Worm (Caenorhabditis elegans) whole organism, L4/young adult: ENCODE data around the gene glna-2.

Source experiments
- W03F9.2 ChIP-seq: fragments of 150-350 bp; optimal IDR thresholded peaks from 2 replicates; lab custom pipeline; 2014; ENCODE audit warnings: missing biosample characterization, missing genetic modification characterization
- dao-5 ChIP-seq: sonication (generic microtip); optimal IDR thresholded peaks from 2 replicates; lab custom pipeline; 2016; ENCODE audit warnings: missing genotype, missing genetic modification characterization, moderate library complexity, missing compliant biosample characterization
- him-1 ChIP-seq: sonication (generic microtip); optimal IDR thresholded peaks from 2 replicates; lab custom pipeline; 2016; ENCODE audit warnings: missing genotype, missing genetic modification reagents, missing genetic modification characterization, missing compliant biosample characterization

Gene glna-2

DNA sequence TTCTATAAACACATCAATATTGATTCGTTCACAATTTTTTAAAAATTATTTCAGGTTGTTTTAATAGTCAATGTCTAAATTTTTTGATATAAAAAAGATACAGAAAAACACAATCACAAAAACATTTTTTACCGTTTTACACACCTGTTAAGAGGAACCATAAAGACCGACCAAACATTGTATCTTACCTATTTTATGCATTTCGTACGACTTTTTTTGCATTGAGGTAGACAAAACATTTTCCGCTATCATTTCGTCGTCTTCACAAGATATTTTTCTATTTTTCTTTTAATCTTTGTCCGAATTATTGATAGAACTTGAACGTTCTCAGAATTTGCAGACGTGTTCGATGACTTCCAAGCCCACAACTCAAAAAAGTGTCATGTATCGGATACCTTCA lies at the start of gene glna-2:
Gene glna-2 (plus strand): TSS at position 301 of the 400 bp plus-strand sequence.
- no peak for TF ChIP-seq him-1 (tag; lab: Kevin White, UChicago)
- TF ChIP-seq W03F9.2 = no peak
- no peak for TF ChIP-seq dao-5 (tag; lab: Kevin White, UChicago)

DNA sequence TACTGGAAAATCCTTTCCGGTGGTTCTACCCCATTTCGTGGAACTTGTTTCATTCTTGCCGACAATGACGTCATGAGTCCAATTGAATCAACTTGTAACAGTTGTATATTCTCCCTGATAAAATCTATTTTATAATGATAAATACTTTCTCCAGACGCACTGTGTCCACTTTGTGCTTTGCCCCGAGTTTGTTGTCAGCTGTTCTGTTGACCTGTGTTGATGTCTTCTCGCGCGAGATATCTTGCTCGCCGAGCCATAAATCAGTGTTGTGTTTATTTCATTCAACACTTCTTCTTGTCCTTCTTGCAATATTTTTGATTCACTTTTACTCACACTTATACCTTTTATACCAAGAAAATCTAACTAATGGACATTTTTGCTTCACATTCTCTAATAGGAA lies 46.3 kb upstream of the glna-2 start:
- no peak for TF ChIP-seq W03F9.2
- TF ChIP-seq him-1 (tag; lab: Kevin White, UChicago) = no peak
- TF ChIP-seq dao-5 (tag; lab: Kevin White, UChicago) = no peak

DNA sequence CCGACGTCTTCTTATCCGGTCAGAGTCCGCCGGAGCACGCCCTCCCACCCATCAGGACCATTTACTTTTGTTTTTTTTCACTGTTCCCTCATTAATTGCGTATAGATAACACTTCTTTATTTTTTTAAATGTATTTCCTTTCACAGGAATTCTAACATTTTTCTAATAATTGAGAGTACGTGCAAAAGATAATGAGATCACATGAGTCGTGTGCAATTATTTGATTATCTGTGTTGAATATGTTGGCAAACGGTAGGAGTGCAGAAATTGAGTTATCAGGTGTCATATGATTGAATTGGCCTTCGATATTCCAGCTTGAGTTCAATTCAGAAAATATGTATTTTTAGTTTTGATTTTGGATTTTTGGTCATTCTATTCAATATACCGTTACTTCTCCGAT lies 40.0 kb upstream of the glna-2 start:
- TF ChIP-seq dao-5 (tag; lab: Kevin White, UChicago) (no peak), W03F9.2 (no peak), him-1 (tag; lab: Kevin White, UChicago) (no peak)

DNA sequence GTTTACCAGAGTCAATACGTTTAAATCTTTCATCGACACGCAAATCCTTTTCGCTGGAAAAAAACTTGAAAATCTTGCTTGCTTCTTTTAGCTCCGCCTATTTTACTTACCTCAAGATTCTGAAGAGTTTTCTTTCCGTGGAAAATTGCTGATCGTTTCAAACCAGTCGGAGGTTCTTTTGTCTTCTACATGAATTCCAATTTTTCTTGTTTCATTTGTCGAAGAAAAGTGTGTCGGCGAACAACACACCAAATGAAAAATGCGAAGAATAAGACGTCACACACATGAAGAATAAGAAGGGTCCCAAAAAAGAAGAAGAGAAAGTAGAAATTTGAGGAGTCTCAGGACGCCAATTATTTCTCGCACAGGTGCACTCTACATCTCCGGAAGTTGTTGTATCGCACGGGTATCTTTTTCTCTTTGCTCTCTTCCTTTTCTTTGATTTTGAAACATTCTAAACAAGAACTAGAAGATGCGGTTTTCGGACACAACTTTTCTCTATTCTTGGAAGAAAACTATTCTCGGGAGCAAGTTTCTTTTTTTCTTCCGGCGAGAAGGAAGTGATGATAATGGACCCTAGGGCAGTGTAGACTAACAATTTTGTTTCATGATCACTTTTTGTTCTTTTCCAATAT lies 34.1 kb upstream of the glna-2 start:
- no peak for TF ChIP-seq dao-5 (tag; lab: Kevin White, UChicago)
- no peak for TF ChIP-seq him-1 (tag; lab: Kevin White, UChicago)
- TF ChIP-seq W03F9.2 = no peak

DNA sequence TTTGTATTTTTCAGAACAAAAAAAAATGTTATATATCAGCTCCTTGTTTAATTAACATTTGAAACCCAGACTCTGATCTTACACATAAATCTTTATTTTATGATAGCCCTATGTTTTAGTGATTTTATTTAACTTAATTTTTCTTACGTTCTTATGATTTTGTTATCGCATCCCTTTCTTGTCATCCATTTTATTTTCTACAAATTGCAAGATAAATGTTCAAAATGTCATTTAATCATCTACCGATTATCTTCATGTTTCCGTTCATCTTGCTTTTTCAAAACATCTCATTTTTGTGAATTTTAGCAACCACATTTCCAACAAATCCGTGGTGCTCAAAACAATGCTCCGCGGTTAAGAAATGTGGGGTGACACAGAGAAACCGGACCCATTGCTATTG lies 32.1 kb upstream of the glna-2 start, which contains the start of gene DH11.5:
Gene DH11.5 (plus strand): TSS at position 301 of the 400 bp plus-strand sequence.
- no peak for TF ChIP-seq W03F9.2
- no peak for TF ChIP-seq him-1 (tag; lab: Kevin White, UChicago)
- TF ChIP-seq dao-5 (tag; lab: Kevin White, UChicago) = no peak

DNA sequence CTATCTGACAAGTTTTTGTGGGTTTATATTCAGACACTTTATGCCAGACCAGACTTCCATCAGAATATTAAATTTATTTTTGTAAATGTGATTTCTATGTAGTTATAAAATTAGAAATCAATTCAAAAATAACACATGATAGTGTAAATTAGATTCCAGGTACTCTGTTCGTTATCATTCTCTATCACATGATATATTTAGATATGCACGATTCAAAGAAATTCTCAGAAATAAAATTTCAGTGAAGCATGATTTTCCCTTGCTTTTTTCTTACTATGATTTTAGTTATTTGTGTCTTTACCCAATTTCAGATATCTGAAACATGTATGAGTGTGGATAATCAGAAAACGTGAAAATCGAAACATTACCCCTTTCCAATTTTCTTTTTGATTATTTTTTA lies 30.9 kb upstream of the glna-2 start:
- TF ChIP-seq dao-5 (tag; lab: Kevin White, UChicago) (no peak), W03F9.2 (no peak), him-1 (tag; lab: Kevin White, UChicago) (no peak)

DNA sequence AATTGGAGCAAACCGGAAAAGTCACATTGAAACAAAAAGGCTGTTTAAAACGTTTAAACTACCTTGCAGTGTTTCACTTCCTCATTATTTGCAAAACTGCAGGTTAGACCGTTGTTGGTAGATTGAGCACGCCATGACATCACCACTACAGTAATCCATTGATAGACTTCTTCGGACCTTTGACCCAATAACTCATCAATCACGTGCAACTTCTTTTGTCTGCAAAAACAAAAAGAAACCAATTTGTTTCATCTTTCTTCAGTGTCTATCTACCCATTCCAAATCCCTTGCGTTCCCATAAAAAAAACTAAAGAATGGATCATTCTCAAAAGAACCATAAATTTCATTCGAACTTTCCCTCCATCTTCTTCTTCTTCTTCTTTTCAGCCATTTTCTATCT lies 27.4 kb upstream of the glna-2 start:
- TF ChIP-seq dao-5 (tag; lab: Kevin White, UChicago) = no peak
- TF ChIP-seq W03F9.2 = no peak
- no peak for TF ChIP-seq him-1 (tag; lab: Kevin White, UChicago)

DNA sequence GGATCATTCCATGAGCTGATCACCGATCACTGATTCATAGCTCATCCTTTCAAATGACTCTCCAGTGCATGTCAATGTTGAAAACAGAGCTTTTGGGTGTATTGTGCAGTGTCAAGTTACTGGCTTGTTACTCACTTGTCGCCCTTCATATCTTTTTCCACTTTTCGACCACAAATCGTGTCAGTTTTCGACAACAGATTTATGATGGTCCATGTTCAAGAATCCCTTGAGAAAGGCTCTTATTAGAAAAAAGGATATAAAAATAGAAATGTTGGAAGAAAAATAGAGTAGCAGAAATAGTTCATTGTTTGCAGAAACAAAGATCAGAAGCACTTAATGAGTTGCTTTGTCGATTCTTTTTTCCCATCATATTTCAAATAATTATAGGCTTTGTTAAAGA lies 25.0 kb upstream of the glna-2 start:
- TF ChIP-seq dao-5 (tag; lab: Kevin White, UChicago) = no peak
- no peak for TF ChIP-seq W03F9.2
- TF ChIP-seq him-1 (tag; lab: Kevin White, UChicago) = no peak

DNA sequence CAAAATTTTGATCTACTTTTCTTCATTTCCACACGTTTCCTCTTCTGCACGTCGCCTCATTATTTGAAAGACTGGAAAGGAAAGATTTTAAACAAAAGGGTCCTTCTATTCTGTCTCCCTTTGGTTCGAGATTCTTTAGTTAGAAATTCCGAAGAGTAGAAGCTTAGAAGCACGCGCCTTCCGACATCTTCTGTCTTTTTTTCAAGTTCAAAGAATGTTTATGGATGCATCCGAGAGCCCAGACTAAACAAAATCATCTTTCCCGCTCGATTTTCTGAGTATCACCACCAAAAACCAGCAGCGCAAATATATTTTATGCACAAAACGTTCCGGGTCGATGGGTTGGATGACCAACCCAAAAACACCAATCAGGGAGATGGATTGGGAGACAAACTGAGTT lies 24.4 kb upstream of the glna-2 start:
- TF ChIP-seq him-1 (tag; lab: Kevin White, UChicago) (no peak), dao-5 (tag; lab: Kevin White, UChicago) (no peak), W03F9.2 (no peak)

DNA sequence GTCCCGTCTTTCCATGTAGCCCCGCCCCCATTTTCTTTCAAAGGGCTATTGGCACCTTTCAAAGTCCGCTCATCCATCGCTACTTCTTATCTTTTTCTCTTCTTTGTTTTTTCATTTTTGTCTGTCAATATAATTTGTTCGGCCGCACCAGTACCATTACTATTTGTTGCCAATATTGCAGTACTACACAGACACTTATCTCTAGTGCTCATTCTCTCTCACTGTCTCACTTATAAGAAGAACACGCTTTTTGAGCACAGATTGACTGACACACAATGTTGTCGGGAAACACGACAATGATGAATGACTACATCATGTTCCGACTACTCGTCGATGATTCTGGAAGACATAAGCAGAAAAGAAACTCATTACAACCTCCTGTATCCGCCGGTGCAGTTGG lies 23.4 kb upstream of the glna-2 start:
- no peak for TF ChIP-seq dao-5 (tag; lab: Kevin White, UChicago)
- no peak for TF ChIP-seq him-1 (tag; lab: Kevin White, UChicago)
- no peak for TF ChIP-seq W03F9.2

DNA sequence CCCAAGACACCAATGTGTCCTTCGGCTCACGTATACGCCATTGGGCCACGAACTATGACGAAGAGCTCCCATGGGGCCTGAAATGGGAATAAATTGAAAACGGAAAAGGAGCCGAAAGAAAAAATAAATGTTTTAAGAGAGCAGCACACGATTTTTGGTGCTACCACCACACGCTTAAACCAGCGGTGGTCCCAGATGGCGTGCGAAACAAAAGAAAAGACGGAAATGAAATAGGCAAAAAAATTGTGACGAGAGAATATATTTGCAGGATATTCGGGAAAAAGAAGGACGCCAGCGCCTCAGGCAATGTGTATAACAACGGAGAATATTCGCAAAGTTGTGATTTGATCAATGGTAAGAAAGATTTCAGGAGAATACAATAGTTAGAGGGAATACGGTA lies 21.5 kb upstream of the glna-2 start:
- TF ChIP-seq W03F9.2 (no peak), him-1 (tag; lab: Kevin White, UChicago) (no peak), dao-5 (tag; lab: Kevin White, UChicago) (no peak)

DNA sequence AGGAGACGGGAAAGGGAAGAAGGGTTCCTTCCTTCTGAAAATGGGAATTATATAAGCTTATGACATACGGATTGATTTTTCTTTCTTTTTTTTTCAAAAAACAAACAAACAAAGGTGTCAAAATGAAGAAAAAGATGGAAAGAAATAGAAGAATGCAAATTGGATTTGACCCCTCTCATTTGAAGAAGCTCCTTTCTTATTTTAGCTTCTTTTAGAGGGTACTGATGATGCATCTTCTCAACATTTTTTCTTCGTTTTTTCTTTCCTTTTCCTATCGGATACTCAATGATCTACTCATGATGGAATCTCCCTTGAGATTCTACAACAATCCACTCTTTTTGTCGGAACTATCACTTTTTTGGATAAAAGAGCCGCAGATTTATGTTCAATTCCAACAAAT lies 18.2 kb upstream of the glna-2 start:
- TF ChIP-seq W03F9.2 (no peak), him-1 (tag; lab: Kevin White, UChicago) (no peak), dao-5 (tag; lab: Kevin White, UChicago) (no peak)

DNA sequence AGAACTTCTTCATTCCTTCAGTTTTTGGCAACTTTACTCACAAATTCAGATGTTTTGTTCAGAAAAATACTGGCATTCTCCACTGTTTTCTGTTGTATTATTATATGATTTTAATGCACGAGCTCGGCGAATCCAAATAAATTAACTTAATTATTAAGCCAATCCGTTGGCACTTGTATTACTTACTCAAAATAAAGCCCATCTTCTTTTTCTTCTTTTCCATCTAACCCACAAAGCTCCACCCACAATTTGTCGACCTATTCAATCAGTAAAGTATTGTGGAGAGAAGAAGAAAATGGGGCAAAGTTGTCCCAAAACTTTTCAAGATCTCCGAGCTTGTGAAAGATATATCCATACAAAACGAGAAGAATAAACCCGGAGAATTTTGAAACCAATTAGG lies 17.2 kb upstream of the glna-2 start:
- TF ChIP-seq him-1 (tag; lab: Kevin White, UChicago) (no peak), W03F9.2 (no peak), dao-5 (tag; lab: Kevin White, UChicago) (no peak)

DNA sequence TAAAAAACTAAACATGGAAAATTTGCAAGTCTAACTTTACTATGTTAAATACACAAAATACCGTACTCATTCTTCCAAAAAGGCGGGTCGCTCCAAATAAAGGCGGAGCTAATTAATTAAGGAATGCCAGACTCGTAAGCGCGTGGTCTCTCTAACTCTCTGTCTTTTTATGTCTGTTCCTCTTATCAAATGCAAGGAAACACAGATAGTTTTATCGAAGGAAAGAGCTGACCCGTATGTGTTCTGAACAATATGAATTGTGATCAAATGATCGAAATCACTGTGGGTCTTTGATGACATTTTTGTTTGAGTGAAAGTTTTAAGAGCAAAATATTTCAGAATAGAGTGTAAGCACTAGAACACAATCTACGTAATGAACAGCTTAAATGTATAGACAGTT lies 7.0 kb upstream of the glna-2 start:
- TF ChIP-seq W03F9.2 (no peak), dao-5 (tag; lab: Kevin White, UChicago) (no peak), him-1 (tag; lab: Kevin White, UChicago) (no peak)

DNA sequence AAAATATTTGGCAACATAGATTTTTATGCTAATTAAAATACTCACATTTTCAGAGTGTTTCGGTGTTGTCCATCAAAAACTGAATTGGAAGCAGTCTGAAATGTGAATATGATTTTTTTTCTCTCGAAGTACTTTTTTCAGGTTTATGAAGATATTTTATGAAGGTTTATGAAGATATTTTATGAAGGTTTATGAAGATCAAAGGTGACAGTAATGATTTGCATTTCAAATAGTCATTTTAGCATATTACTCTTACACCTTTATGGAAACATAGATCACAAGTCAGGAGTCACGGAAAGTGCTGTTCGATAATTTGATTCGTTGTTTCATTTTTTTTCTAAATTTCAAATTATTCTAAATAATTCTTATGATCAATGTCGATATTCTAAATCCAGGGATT lies 4.3 kb upstream of the glna-2 start, which contains the start of gene pgp-11:
Gene pgp-11 (minus strand): TSS at position 101 of the 400 bp plus-strand sequence.
- no peak for TF ChIP-seq W03F9.2
- TF ChIP-seq him-1 (tag; lab: Kevin White, UChicago) = no peak
- TF ChIP-seq dao-5 (tag; lab: Kevin White, UChicago) = no peak
